Worm (Caenorhabditis elegans): Measurements from ENCODE around the gene pfk-1.1.

Gene pfk-1.1

DNA sequence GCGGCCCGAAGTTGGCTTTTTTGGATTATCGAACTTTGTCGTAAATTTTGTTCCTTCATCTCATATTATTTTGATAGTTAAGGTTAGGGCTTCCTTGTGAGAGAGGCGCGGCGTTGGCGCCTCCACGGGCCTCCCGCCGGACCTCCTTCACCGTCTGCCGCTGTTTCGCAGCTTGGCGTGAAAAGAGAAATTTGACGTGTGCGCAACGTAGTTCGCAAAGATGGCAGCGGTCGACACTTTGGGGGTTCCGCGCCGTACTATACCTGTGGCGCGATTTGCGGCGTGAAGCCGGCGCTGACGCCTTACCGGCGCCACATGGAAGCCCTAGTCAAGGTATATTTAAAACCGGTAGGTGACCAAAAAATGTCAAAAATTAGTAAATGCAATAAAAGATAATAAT is 1.7 kb downstream of the pfk-1.1 start:
- TF ChIP-seq snpc-4 (GFP tag; optimal IDR thresholded peaks at IDR 0.05): no peak
- peak in 2 of 4 experiments; percentile 41 to 60 for TF ChIP-seq snpc-4 (tag; optimal IDR thresholded peaks at IDR 0.05)
- TF ChIP-seq zfh-2 (GFP tag; conservative IDR thresholded peaks at IDR 0.05): peak; percentile 82
- TF ChIP-seq egrh-3 (GFP tag; IDR thresholded peaks at IDR 0.05): peak; percentile 30; the same call in 1 of the 2 replicates
- TF ChIP-seq Y79H2A.3 (GFP tag; conservative IDR thresholded peaks at IDR 0.05): no peak
- TF ChIP-seq him-1 (tag; optimal IDR thresholded peaks at IDR 0.05): no peak
- 0 out of 2 replicates have a peak, but pooled peaks have one; percentile 14 for TF ChIP-seq C06A6.2 (GFP tag; conservative IDR thresholded peaks at IDR 0.05)

DNA sequence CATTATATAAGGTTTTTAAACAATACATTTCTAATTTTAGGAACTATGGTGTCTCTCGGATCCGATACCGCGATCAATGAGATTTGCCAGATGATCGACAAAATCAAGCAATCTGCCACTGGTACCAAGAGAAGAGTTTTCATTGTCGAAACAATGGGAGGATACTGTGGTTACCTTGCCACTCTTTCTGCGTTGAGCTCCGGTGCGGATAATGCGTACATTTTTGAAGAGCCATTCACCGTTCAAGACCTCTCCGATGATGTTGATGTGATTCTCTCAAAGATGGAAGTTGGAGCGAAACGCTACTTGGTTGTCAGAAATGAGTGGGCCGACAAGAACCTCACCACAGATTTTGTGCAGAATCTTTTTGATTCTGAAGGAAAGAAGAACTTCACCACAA is 2.9 kb downstream of the pfk-1.1 start:
- TF ChIP-seq aptf-2 (GFP tag; conservative IDR thresholded peaks at IDR 0.05): no peak
- no peak for TF ChIP-seq Y79H2A.3 (GFP tag; conservative IDR thresholded peaks at IDR 0.05)
- TF ChIP-seq him-1 (tag; optimal IDR thresholded peaks at IDR 0.05): no peak
- TF ChIP-seq snpc-4 (GFP tag; optimal IDR thresholded peaks at IDR 0.05): no peak
- TF ChIP-seq snpc-4 (tag; optimal IDR thresholded peaks at IDR 0.05): no peak

DNA sequence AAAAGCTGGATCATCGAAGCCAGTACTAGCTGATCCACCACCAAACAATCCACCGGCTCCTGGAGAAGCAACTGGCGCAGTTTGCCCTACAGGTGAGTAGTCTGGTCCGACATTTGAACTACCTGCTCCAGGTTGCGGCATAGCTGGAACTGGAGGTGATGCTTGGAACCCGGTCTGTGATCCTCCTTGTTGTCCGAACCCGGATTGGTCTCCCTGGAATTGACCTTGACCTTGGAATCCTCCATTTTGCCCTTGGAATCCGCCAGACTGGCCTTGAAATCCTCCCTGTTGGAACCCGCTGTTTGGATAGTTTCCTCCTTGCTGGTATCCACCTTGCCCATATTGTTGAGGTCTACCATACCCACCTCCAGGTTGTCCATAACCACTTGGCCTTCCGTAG is 5.3 kb downstream of the pfk-1.1 start:
- TF ChIP-seq zfh-2 (GFP tag; conservative IDR thresholded peaks at IDR 0.05) (peak; percentile 54; the same call in 1 of the 2 replicates), efl-1 (GFP tag; optimal IDR thresholded peaks at IDR 0.05) (no peak), D2030.7 (GFP tag; IDR thresholded peaks at IDR 0.05) (no peak), madf-3 (GFP tag; IDR thresholded peaks at IDR 0.05) (0 out of 2 replicates have a peak, but pooled peaks have one; percentile 70), mcd-1 (GFP tag; IDR thresholded peaks at IDR 0.05) (0 out of 2 replicates have a peak, but pooled peaks have one; percentile 9)

DNA sequence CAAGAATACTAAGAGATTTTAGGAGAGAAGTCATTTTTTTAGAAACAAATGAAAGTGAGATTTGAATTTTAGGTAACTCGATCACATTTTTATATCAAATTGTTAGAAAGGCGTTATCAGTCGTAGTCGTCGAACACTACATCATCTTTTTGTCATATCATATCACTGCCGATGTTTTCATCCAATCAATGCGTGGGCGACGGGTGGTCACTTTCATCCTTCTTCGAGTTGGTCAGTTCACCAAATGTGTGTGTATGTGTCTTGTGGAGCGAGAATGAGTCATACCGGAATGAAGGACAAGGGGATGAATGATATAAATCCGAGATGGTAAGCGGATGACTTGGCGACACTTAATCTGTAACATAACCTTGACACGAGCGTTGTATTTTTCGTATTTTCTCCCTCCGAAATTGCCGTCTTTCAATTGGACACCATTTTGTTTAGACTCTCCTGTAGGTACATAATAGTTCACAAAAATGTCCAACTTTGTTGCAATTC is 5.9 kb downstream of the pfk-1.1 start, which contains the start of the genes Y41G9A.10 and Y41G9A.5:
TSS of gene Y41G9A.10 (minus strand) at position 51 of the 498 bp plus-strand sequence.
TSS of gene Y41G9A.5 (plus strand) at position 160 of the 498 bp plus-strand sequence.
- TF ChIP-seq ceh-100 (GFP tag; IDR thresholded peaks at IDR 0.05): no peak
- TF ChIP-seq ama-1 (optimal IDR thresholded peaks at IDR 0.05): no peak
- TF ChIP-seq ama-1 (GFP tag; optimal IDR thresholded peaks at IDR 0.05): no peak
- no peak for TF ChIP-seq hsf-1 (GFP tag; IDR thresholded peaks at IDR 0.05)
- TF ChIP-seq madf-8 (GFP tag; conservative IDR thresholded peaks at IDR 0.05): no peak
- no peak for TF ChIP-seq madf-10 (tag; optimal IDR thresholded peaks at IDR 0.05)
- no peak for TF ChIP-seq nfyb-1 (GFP tag; IDR thresholded peaks at IDR 0.05)
- TF ChIP-seq cebp-2 (GFP tag; IDR thresholded peaks at IDR 0.05): no peak
- no peak for TF ChIP-seq D2030.7 (GFP tag; IDR thresholded peaks at IDR 0.05)
- no peak for TF ChIP-seq tlf-1 (GFP tag; optimal IDR thresholded peaks at IDR 0.05)
- TF ChIP-seq atf-7 (tag; optimal IDR thresholded peaks at IDR 0.05): no peak
- no peak for TF ChIP-seq akir-1 (GFP tag; optimal IDR thresholded peaks at IDR 0.05)
- TF ChIP-seq hlh-12 (tag; optimal IDR thresholded peaks at IDR 0.05): no peak
- no peak for TF ChIP-seq F23B12.7 (tag; optimal IDR thresholded peaks at IDR 0.05; ENCODE audit: insufficient read depth)
- TF ChIP-seq attf-5 (GFP tag; optimal IDR thresholded peaks at IDR 0.05): no peak
- no peak for TF ChIP-seq ceh-27 (GFP tag; optimal IDR thresholded peaks at IDR 0.05)

- no peak for TF ChIP-seq cebp-1 (GFP tag; IDR thresholded peaks at IDR 0.05)
- no peak for TF ChIP-seq cebp-1 (tag; optimal IDR thresholded peaks at IDR 0.05)
- no peak for TF ChIP-seq repo-1 (tag; optimal IDR thresholded peaks at IDR 0.05)
- no peak for TF ChIP-seq let-526 (GFP tag; IDR thresholded peaks at IDR 0.05)
- no peak for TF ChIP-seq B0019.2 (GFP tag; conservative IDR thresholded peaks at IDR 0.05)
- no peak for TF ChIP-seq F49E8.2 (tag; optimal IDR thresholded peaks at IDR 0.05; ENCODE audit: insufficient read depth)
- no peak for TF ChIP-seq ZK185.1 (tag; optimal IDR thresholded peaks at IDR 0.05; ENCODE audit: poor library complexity, severe bottlenecking)
- no peak for TF ChIP-seq ztf-22 (GFP tag; optimal IDR thresholded peaks at IDR 0.05)
- no peak for TF ChIP-seq xnd-1 (tag; optimal IDR thresholded peaks at IDR 0.05)
- TF ChIP-seq lag-1 (GFP tag; IDR thresholded peaks at IDR 0.05): no peak
- TF ChIP-seq fkh-3 (tag; optimal IDR thresholded peaks at IDR 0.05): no peak
- no peak for TF ChIP-seq C17E4.6 (GFP tag; IDR thresholded peaks at IDR 0.05)
- TF ChIP-seq ceh-91 (GFP tag; IDR thresholded peaks at IDR 0.05): no peak
- TF ChIP-seq somi-1 (GFP tag; optimal IDR thresholded peaks at IDR 0.05): no peak
- no peak for TF ChIP-seq ztf-28 (GFP tag; IDR thresholded peaks at IDR 0.05)
- TF ChIP-seq F22D6.2 (tag; optimal IDR thresholded peaks at IDR 0.05): no peak
Observed at ce11 chrX:2950234-2950633, 9.6 kb downstream of the pfk-1.1 start.
